Fruit fly (Drosophila melanogaster): ENCODE data around the gene CG43394.
A peak's percentile ranks its signal among the peaks of the same experiment; 100 is the strongest.

DNA sequence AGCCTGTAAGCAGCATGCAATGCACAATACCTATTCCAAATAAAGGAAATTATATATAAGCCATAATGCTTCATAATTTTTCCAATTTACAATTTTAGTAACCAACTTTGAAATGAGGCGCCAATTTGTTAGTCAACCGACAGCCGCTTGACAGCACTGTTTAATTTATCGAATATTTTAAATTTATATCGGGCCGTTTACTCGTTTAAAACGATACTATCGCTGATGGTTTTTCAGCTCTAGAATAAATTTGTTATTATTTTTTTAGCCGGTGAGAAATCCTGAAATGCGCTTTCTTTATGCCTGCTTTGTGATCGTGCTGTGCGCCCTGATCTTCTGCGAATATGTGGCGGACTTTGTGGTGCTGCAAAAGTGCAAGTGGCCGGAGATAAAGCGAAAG, 53.2 kb downstream of the CG43394 start, which contains the start of gene PGAP5:
- TF ChIP-seq CG10565 (GFP tag; optimal IDR thresholded peaks at IDR 0.05) (no peak), D19A (tag; optimal IDR thresholded peaks at IDR 0.05) (no peak), psq (GFP tag; optimal IDR thresholded peaks at IDR 0.05) (no peak), CG3838 (GFP tag; optimal IDR thresholded peaks at IDR 0.05) (no peak), D (optimal IDR thresholded peaks at IDR 0.05) (no peak), D (GFP tag; optimal IDR thresholded peaks at IDR 0.05) (no peak), Trl (optimal IDR thresholded peaks at IDR 0.05) (no peak), Trl (GFP tag; optimal IDR thresholded peaks at IDR 0.05) (no peak), CG12155 (GFP tag; optimal IDR thresholded peaks at IDR 0.05) (peak; percentile 29), MBD-R2 (GFP tag; IDR thresholded peaks at IDR 0.05) (peak; percentile 93)

All from whole organism, embryonic.